Worm (Caenorhabditis elegans) whole organism, L4 larva: ENCODE data around the gene F54D5.24.

Experiments
- F44E2.7 ChIP-seq: fragments of 200-800 bp; sonication (Bioruptor generic); IDR thresholded peaks from 2 replicates; pipeline ENCODE4 v2.1.2; 2022; ENCODE audit warnings: missing genetic modification characterization, missing compliant biosample characterization
- arid-1 ChIP-seq: fragments of 200-800 bp; sonication (Bioruptor generic); conservative IDR thresholded peaks from 2 replicates; pipeline ENCODE4 v1.3.6; 2022; ENCODE audit warnings: missing genetic modification reagents, missing genetic modification characterization, missing compliant biosample characterization
- dpl-1 ChIP-seq: fragments of 150-350 bp; optimal IDR thresholded peaks from 2 replicates; lab custom pipeline; 2014; ENCODE audit warnings: missing biosample characterization, missing genetic modification reagents, missing genetic modification characterization
- hlh-30 ChIP-seq: sonication (generic microtip); optimal IDR thresholded peaks from 2 replicates; lab custom pipeline; 2017; ENCODE audit warnings: antibody characterized with exemption, mild to moderate bottlenecking, missing genetic modification characterization, missing compliant biosample characterization; ENCODE audit not compliant: insufficient read depth
- lin-39 ChIP-seq: fragments of 150-350 bp; optimal IDR thresholded peaks from 2 replicates; lab custom pipeline; 2014; ENCODE audit warnings: missing biosample characterization, missing genetic modification reagents, missing genetic modification characterization
- lir-3 ChIP-seq: sonication (generic microtip); optimal IDR thresholded peaks from 2 replicates; lab custom pipeline; 2016; ENCODE audit warnings: mild to moderate bottlenecking, missing genetic modification characterization, missing compliant biosample characterization
- mdl-1 ChIP-seq, 2 experiments: fragments of 150-350 bp in 1 of 2; sonication (generic microtip) in 1 of 2; optimal IDR thresholded peaks; 2 replicates each; lab custom pipeline; 2014 to 2017; ENCODE audit warnings: missing biosample characterization in 2 of 2, missing genetic modification characterization in 2 of 2
- nhr-11 ChIP-seq: fragments of 150-350 bp; optimal IDR thresholded peaks from 2 replicates; lab custom pipeline; 2014; ENCODE audit warnings: missing biosample characterization, missing genetic modification characterization
- nhr-41 ChIP-seq: fragments of 200-800 bp; sonication (Bioruptor generic); IDR thresholded peaks from 2 replicates; pipeline ENCODE4 v1.3.6; 2022; ENCODE audit warnings: missing genetic modification reagents, missing genetic modification characterization, missing compliant biosample characterization
- nhr-77 ChIP-seq: fragments of 150-350 bp; optimal IDR thresholded peaks from 2 replicates; lab custom pipeline; 2014; ENCODE audit warnings: missing biosample characterization, missing genetic modification characterization
- pqm-1 ChIP-seq: sonication (generic microtip); optimal IDR thresholded peaks from 2 replicates; lab custom pipeline; 2017; ENCODE audit warnings: missing biosample characterization, missing genetic modification characterization
- set-16 ChIP-seq: fragments of 200-800 bp; sonication (Bioruptor generic); IDR thresholded peaks from 2 replicates; pipeline ENCODE4 v1.3.6; 2022; ENCODE audit warnings: missing genetic modification reagents, missing genetic modification characterization, missing compliant biosample characterization
- snpc-4 ChIP-seq: fragments of 150-350 bp; optimal IDR thresholded peaks from 2 replicates; lab custom pipeline; 2014; ENCODE audit warnings: missing biosample characterization, missing genetic modification characterization
- spr-3 ChIP-seq: fragments of 200-800 bp; sonication (Bioruptor generic); optimal IDR thresholded peaks from 2 replicates; lab custom pipeline; 2018; ENCODE audit warnings: mild to moderate bottlenecking, missing genetic modification characterization, missing compliant biosample characterization

DNA sequence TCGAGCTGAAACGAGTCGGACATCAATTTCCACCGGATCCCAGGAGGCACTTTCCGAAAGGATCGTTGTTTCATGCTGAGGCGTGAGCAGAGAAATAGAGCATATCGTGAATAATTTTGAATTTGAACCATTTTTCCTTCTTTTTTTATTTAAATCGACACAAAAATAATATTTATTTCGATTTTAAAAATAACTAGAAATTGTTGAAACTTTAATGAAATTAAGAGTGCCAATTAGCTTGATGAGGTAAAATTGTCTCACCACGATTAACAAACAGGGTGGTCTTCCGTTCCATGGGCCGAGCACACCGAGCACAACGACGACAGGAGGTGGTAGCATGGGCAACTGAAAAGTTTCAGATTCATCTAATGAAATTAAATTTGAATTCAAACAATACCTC is 32.6 kb downstream of the F54D5.24 start:
- TF ChIP-seq F44E2.7 (GFP tag; lab: Robert Waterston, UW): no peak
- TF ChIP-seq snpc-4 (tag; lab: Kevin White, UChicago): no peak
- TF ChIP-seq nhr-11 (tag; lab: Kevin White, UChicago): no peak
- TF ChIP-seq lir-3 (tag; lab: Kevin White, UChicago): no peak
- TF ChIP-seq hlh-30 (tag; lab: Kevin White, UChicago): no peak
- no peak for TF ChIP-seq set-16 (GFP tag; lab: Robert Waterston, UW)
- TF ChIP-seq dpl-1: no peak
- TF ChIP-seq arid-1: no peak
- TF ChIP-seq nhr-77 (tag; lab: Kevin White, UChicago): no peak
- TF ChIP-seq mdl-1 (tag; optimal IDR thresholded peaks at IDR 0.05; lab: Kevin White, UChicago): no peak
- no peak for TF ChIP-seq lin-39 (tag; lab: Kevin White, UChicago)
- no peak for TF ChIP-seq pqm-1
- TF ChIP-seq spr-3 (GFP tag; lab: Kevin White, UChicago): no peak
- TF ChIP-seq nhr-41: no peak
